Fruit fly (Drosophila melanogaster): ENCODE data around the gene CG13458.

Gene CG13458

dm6 chr3L:15146643-15147187 is 33.4 kb downstream of the CG13458 start, which contains the start of gene FucTA:
FucTA (plus strand) TSS chr3L:15147137.
- TF ChIP-seq CG32264 (GFP tag; optimal IDR thresholded peaks at IDR 0.05) (no peak), dsf (GFP tag; optimal IDR thresholded peaks at IDR 0.05; ENCODE audit: borderline replicate concordance) (no peak), woc (GFP tag; optimal IDR thresholded peaks at IDR 0.05) (no peak), Jra (GFP tag; optimal IDR thresholded peaks at IDR 0.05) (no peak), dmrt93B (GFP tag; optimal IDR thresholded peaks at IDR 0.05) (no peak), Rel (GFP tag; optimal IDR thresholded peaks at IDR 0.05) (no peak), Rel (tag; optimal IDR thresholded peaks at IDR 0.05) (no peak), OdsH (GFP tag; optimal IDR thresholded peaks at IDR 0.05) (no peak), Sp1 (GFP tag; optimal IDR thresholded peaks at IDR 0.05) (no peak), Mio (GFP tag; optimal IDR thresholded peaks at IDR 0.05) (no peak), Hr83 (GFP tag; optimal IDR thresholded peaks at IDR 0.05; ENCODE audit: poor library complexity, severe bottlenecking) (no peak), rgr (GFP tag; optimal IDR thresholded peaks at IDR 0.05) (no peak), jim (GFP tag; optimal IDR thresholded peaks at IDR 0.05) (no peak), br (GFP tag; optimal IDR thresholded peaks at IDR 0.05) (no peak), Dfd (GFP tag; optimal IDR thresholded peaks at IDR 0.05) (no peak)

- TF ChIP-seq OdsH (GFP tag; optimal IDR thresholded peaks at IDR 0.05): peak; percentile 66
- TF ChIP-seq psq (GFP tag; optimal IDR thresholded peaks at IDR 0.05): peak; percentile 18
- TF ChIP-seq Hr83 (GFP tag; optimal IDR thresholded peaks at IDR 0.05; ENCODE audit: poor library complexity, severe bottlenecking): peak; percentile 97
- TF ChIP-seq foxo (GFP tag; optimal IDR thresholded peaks at IDR 0.05): peak in 1 of 2 experiments; percentile 55
- TF ChIP-seq Dfd (GFP tag; optimal IDR thresholded peaks at IDR 0.05): no peak
- no peak for TF ChIP-seq sv (GFP tag; optimal IDR thresholded peaks at IDR 0.05)
- peak; percentile 76 for TF ChIP-seq h (GFP tag; optimal IDR thresholded peaks at IDR 0.05)
- TF ChIP-seq Mio (GFP tag; optimal IDR thresholded peaks at IDR 0.05): no peak
- TF ChIP-seq CG9705 (GFP tag; optimal IDR thresholded peaks at IDR 0.05): peak; percentile 0
- peak; percentile 78 for TF ChIP-seq rgr (GFP tag; optimal IDR thresholded peaks at IDR 0.05)
- TF ChIP-seq ey (GFP tag; optimal IDR thresholded peaks at IDR 0.05): no peak
- peak; percentile 36 for TF ChIP-seq br (GFP tag; optimal IDR thresholded peaks at IDR 0.05)
Observed at dm6 chr3L:15150028-15150427, 36.7 kb downstream of the CG13458 start.

- peak; percentile 60 for TF ChIP-seq CG9705 (GFP tag; optimal IDR thresholded peaks at IDR 0.05)
- TF ChIP-seq psq (GFP tag; optimal IDR thresholded peaks at IDR 0.05): peak; percentile 40
- TF ChIP-seq woc (GFP tag; optimal IDR thresholded peaks at IDR 0.05): no peak
- no peak for TF ChIP-seq h (GFP tag; optimal IDR thresholded peaks at IDR 0.05)
- TF ChIP-seq Hnf4 (GFP tag; optimal IDR thresholded peaks at IDR 0.05): no peak
- TF ChIP-seq Hr78 (GFP tag; optimal IDR thresholded peaks at IDR 0.05): no peak
- no peak for TF ChIP-seq Dfd (GFP tag; optimal IDR thresholded peaks at IDR 0.05)
- TF ChIP-seq fru (GFP tag; optimal IDR thresholded peaks at IDR 0.05): no peak
- TF ChIP-seq dl (GFP tag; optimal IDR thresholded peaks at IDR 0.05; ENCODE audit: insufficient read depth in 1 of 2, partially characterized antibody in 2 of 2): no peak
- no peak for TF ChIP-seq usp (GFP tag; optimal IDR thresholded peaks at IDR 0.05)
- no peak for TF ChIP-seq tai (GFP tag; optimal IDR thresholded peaks at IDR 0.05)
- no peak for TF ChIP-seq Dif (GFP tag; optimal IDR thresholded peaks at IDR 0.05; ENCODE audit: partially characterized antibody)
- TF ChIP-seq HLH106 (tag; optimal IDR thresholded peaks at IDR 0.05): peak; percentile 63
- no peak for TF ChIP-seq CG32264 (GFP tag; optimal IDR thresholded peaks at IDR 0.05)
- TF ChIP-seq Abd-B (GFP tag; optimal IDR thresholded peaks at IDR 0.05): no peak
- TF ChIP-seq OdsH (GFP tag; optimal IDR thresholded peaks at IDR 0.05): no peak
- TF ChIP-seq Rel (GFP tag; optimal IDR thresholded peaks at IDR 0.05): no peak
- TF ChIP-seq Rel (tag; optimal IDR thresholded peaks at IDR 0.05): no peak
- no peak for TF ChIP-seq CrebA (GFP tag; optimal IDR thresholded peaks at IDR 0.05; ENCODE audit: borderline replicate concordance)
- TF ChIP-seq lola (GFP tag; optimal IDR thresholded peaks at IDR 0.05): no peak
- TF ChIP-seq GATAd (GFP tag; optimal IDR thresholded peaks at IDR 0.05): no peak
- TF ChIP-seq dsf (GFP tag; optimal IDR thresholded peaks at IDR 0.05; ENCODE audit: borderline replicate concordance): no peak
- no peak for TF ChIP-seq Mio (GFP tag; optimal IDR thresholded peaks at IDR 0.05)
- peak; percentile 35 for TF ChIP-seq sv (GFP tag; optimal IDR thresholded peaks at IDR 0.05)
- no peak for TF ChIP-seq Myc (optimal IDR thresholded peaks at IDR 0.05)
- TF ChIP-seq Jra (GFP tag; optimal IDR thresholded peaks at IDR 0.05): no peak
- no peak for TF ChIP-seq Hr83 (GFP tag; optimal IDR thresholded peaks at IDR 0.05; ENCODE audit: poor library complexity, severe bottlenecking)
- TF ChIP-seq pan (optimal IDR thresholded peaks at IDR 0.05): no peak
- TF ChIP-seq Vsx2 (GFP tag; optimal IDR thresholded peaks at IDR 0.05; ENCODE audit: partially characterized antibody): no peak
- TF ChIP-seq N (GFP tag; optimal IDR thresholded peaks at IDR 0.05): no peak
- TF ChIP-seq br (GFP tag; optimal IDR thresholded peaks at IDR 0.05): no peak
- no peak for TF ChIP-seq foxo (GFP tag; optimal IDR thresholded peaks at IDR 0.05)
- TF ChIP-seq dmrt93B (GFP tag; optimal IDR thresholded peaks at IDR 0.05): no peak
- peak; percentile 61 for TF ChIP-seq Sp1 (GFP tag; optimal IDR thresholded peaks at IDR 0.05)
- TF ChIP-seq ey (GFP tag; optimal IDR thresholded peaks at IDR 0.05): peak; percentile 46
- no peak for TF ChIP-seq sage (GFP tag; optimal IDR thresholded peaks at IDR 0.05)
- TF ChIP-seq rgr (GFP tag; optimal IDR thresholded peaks at IDR 0.05): no peak
- TF ChIP-seq jim (GFP tag; optimal IDR thresholded peaks at IDR 0.05): no peak
- TF ChIP-seq brk (GFP tag; optimal IDR thresholded peaks at IDR 0.05): no peak
Observed at dm6 chr3L:15158330-15159114, 45.2 kb downstream of the CG13458 start, which contains the start of the genes Msh6 and Prp31. Msh6 (minus strand) TSS chr3L:15158562. Prp31 (plus strand) TSS chr3L:15159100.

Measured in whole organism, wandering third instar larva.